Worm (Caenorhabditis elegans): ENCODE measurements around the gene F48B9.3.

- no peak for TF ChIP-seq unc-62 (GFP tag; optimal IDR thresholded peaks at IDR 0.05)
- no peak for TF ChIP-seq snpc-4 (tag; optimal IDR thresholded peaks at IDR 0.05)
- no peak for TF ChIP-seq nhr-76 (tag; optimal IDR thresholded peaks at IDR 0.05)
- no peak for TF ChIP-seq mep-1 (tag; optimal IDR thresholded peaks at IDR 0.05)
- TF ChIP-seq blmp-1 (tag; optimal IDR thresholded peaks at IDR 0.05): no peak
- TF ChIP-seq elt-3 (tag; optimal IDR thresholded peaks at IDR 0.05): no peak
- no peak for TF ChIP-seq lin-32 (GFP tag; optimal IDR thresholded peaks at IDR 0.05)
- TF ChIP-seq M03D4.4 (tag; optimal IDR thresholded peaks at IDR 0.05): no peak
- no peak for TF ChIP-seq elt-1 (tag; optimal IDR thresholded peaks at IDR 0.05; ENCODE audit: borderline replicate concordance, insufficient read depth)
- no peak for TF ChIP-seq ztf-11 (tag; optimal IDR thresholded peaks at IDR 0.05)
- no peak for TF ChIP-seq nhr-12 (tag; optimal IDR thresholded peaks at IDR 0.05)
- no peak for TF ChIP-seq nhr-28 (tag; optimal IDR thresholded peaks at IDR 0.05)
- no peak for TF ChIP-seq sem-2 (GFP tag; optimal IDR thresholded peaks at IDR 0.05)
- no peak for TF ChIP-seq unc-39 (tag; optimal IDR thresholded peaks at IDR 0.05)
Measured at ce11 chrX:2144875-2145274, 20.0 kb upstream of the F48B9.3 start.
